Worm (Caenorhabditis elegans) whole organism, L3 larva: ENCODE results near the gene mip-2.

Source experiments
- R02D3.7 ChIP-seq: fragments of 150-350 bp; optimal IDR thresholded peaks from 2 replicates; lab custom pipeline; 2014; ENCODE audit warnings: missing biosample characterization, missing genetic modification characterization
- ZK546.5 ChIP-seq: sonication (generic microtip); optimal IDR thresholded peaks from 2 replicates; lab custom pipeline; 2017; ENCODE audit warnings: missing biosample characterization, missing genetic modification characterization
- aly-2 ChIP-seq: fragments of 150-350 bp; optimal IDR thresholded peaks from 2 replicates; lab custom pipeline; 2014; ENCODE audit warnings: missing biosample characterization, missing genetic modification characterization
- ama-1 ChIP-seq: fragments of 150-350 bp; optimal IDR thresholded peaks from 2 replicates; lab custom pipeline; 2018
- ceh-16 ChIP-seq: sonication (generic microtip); optimal IDR thresholded peaks from 2 replicates; lab custom pipeline; 2017; ENCODE audit warnings: missing biosample characterization, missing genetic modification characterization
- ceh-28 ChIP-seq: fragments of 150-350 bp; optimal IDR thresholded peaks from 2 replicates; lab custom pipeline; 2014; ENCODE audit warnings: missing biosample characterization, missing genetic modification reagents, missing genetic modification characterization
- ceh-82 ChIP-seq: fragments of 150-350 bp; optimal IDR thresholded peaks from 2 replicates; lab custom pipeline; 2014; ENCODE audit warnings: missing biosample characterization, missing genetic modification characterization
- ceh-9 ChIP-seq: sonication (generic microtip); optimal IDR thresholded peaks from 2 replicates; lab custom pipeline; 2018; ENCODE audit warnings: missing biosample characterization, missing genetic modification characterization
- daf-12 ChIP-seq: fragments of 150-350 bp; optimal IDR thresholded peaks from 2 replicates; lab custom pipeline; 2014; ENCODE audit warnings: missing biosample characterization, missing genetic modification reagents, missing genetic modification characterization
- egl-27 ChIP-seq: sonication (generic microtip); optimal IDR thresholded peaks from 4 replicates; lab custom pipeline; 2017; ENCODE audit warnings: missing biosample characterization, missing genetic modification reagents, missing genetic modification characterization
- egl-5 ChIP-seq: fragments of 150-350 bp; optimal IDR thresholded peaks from 2 replicates; lab custom pipeline; 2017; ENCODE audit warnings: missing biosample characterization, missing genetic modification reagents, missing genetic modification characterization, inconsistent platforms
- elt-1 ChIP-seq: fragments of 150-350 bp; optimal IDR thresholded peaks from 2 replicates; lab custom pipeline; 2014; ENCODE audit warnings: missing biosample characterization, missing genetic modification characterization
- elt-2 ChIP-seq: sonication (generic microtip); optimal IDR thresholded peaks from 2 replicates; lab custom pipeline; 2016; ENCODE audit warnings: missing genetic modification reagents, mild to moderate bottlenecking, missing genetic modification characterization, missing compliant biosample characterization
- elt-3 ChIP-seq, 3 experiments: fragments of 150-350 bp in 1 of 3; sonication (generic microtip) in 2 of 3; optimal IDR thresholded peaks; 2 replicates in 2 of 3; 4 replicates in 1 of 3; lab custom pipeline; 2014 to 2017; ENCODE audit warnings: missing biosample characterization in 3 of 3, missing genetic modification characterization in 3 of 3
- eor-1 ChIP-seq, 2 experiments: fragments of 150-350 bp; optimal IDR thresholded peaks; 2 replicates each; lab custom pipeline; 2014 to 2018; ENCODE audit warnings: missing biosample characterization in 2 of 2, missing genetic modification characterization in 2 of 2
- fkh-10 ChIP-seq: sonication (generic microtip); optimal IDR thresholded peaks from 2 replicates; lab custom pipeline; 2017; ENCODE audit warnings: missing biosample characterization, missing genetic modification reagents, missing genetic modification characterization
- fos-1 ChIP-seq: fragments of 150-350 bp; optimal IDR thresholded peaks from 2 replicates; lab custom pipeline; 2014; ENCODE audit warnings: missing biosample characterization, missing genetic modification characterization
- hmg-11 ChIP-seq: sonication (generic microtip); optimal IDR thresholded peaks from 2 replicates; lab custom pipeline; 2016; ENCODE audit warnings: missing genetic modification characterization, missing compliant biosample characterization
- jun-1 ChIP-seq: fragments of 150-350 bp; optimal IDR thresholded peaks from 2 replicates; lab custom pipeline; 2014; ENCODE audit warnings: missing biosample characterization, missing genetic modification reagents, missing genetic modification characterization
- lin-15B ChIP-seq: fragments of 150-350 bp; optimal IDR thresholded peaks from 2 replicates; lab custom pipeline; 2014; ENCODE audit warnings: missing biosample characterization, missing genetic modification characterization
- lin-39 ChIP-seq: fragments of 150-350 bp; optimal IDR thresholded peaks from 2 replicates; lab custom pipeline; 2018; ENCODE audit warnings: missing biosample characterization, missing genetic modification reagents, missing genetic modification characterization
- lsy-12 ChIP-seq: sonication (generic microtip); optimal IDR thresholded peaks from 2 replicates; lab custom pipeline; 2016; ENCODE audit warnings: mild to moderate bottlenecking, missing genetic modification characterization, missing compliant biosample characterization
- mdl-1 ChIP-seq: fragments of 150-350 bp; optimal IDR thresholded peaks from 2 replicates; lab custom pipeline; 2014; ENCODE audit warnings: missing biosample characterization, missing genetic modification characterization
- mml-1 ChIP-seq: fragments of 150-350 bp; sonication (generic microtip); optimal IDR thresholded peaks from 3 replicates; lab custom pipeline; 2014; ENCODE audit warnings: missing biosample characterization, missing genetic modification characterization
- nfya-1 ChIP-seq: sonication (generic microtip); optimal IDR thresholded peaks from 2 replicates; lab custom pipeline; 2017; ENCODE audit warnings: missing genetic modification characterization, mild to moderate bottlenecking, missing compliant biosample characterization, antibody characterized with exemption, moderate library complexity; ENCODE audit not compliant: insufficient read depth
- nhr-12 ChIP-seq: fragments of 150-350 bp; optimal IDR thresholded peaks from 2 replicates; lab custom pipeline; 2014; ENCODE audit warnings: missing biosample characterization, missing genetic modification characterization
- nhr-23 ChIP-seq: fragments of 150-350 bp; optimal IDR thresholded peaks from 2 replicates; lab custom pipeline; 2014; ENCODE audit warnings: missing biosample characterization, missing genetic modification reagents, missing genetic modification characterization
- nhr-237 ChIP-seq: fragments of 150-350 bp; optimal IDR thresholded peaks from 2 replicates; lab custom pipeline; 2014; ENCODE audit warnings: missing biosample characterization, missing genetic modification characterization
- nhr-25 ChIP-seq: sonication (generic microtip); optimal IDR thresholded peaks from 2 replicates; lab custom pipeline; 2017; ENCODE audit warnings: missing biosample characterization, missing genetic modification characterization
- nhr-28 ChIP-seq: fragments of 150-350 bp; optimal IDR thresholded peaks from 2 replicates; lab custom pipeline; 2014; ENCODE audit warnings: missing biosample characterization, missing genetic modification characterization
- nhr-43 ChIP-seq: sonication (generic microtip); optimal IDR thresholded peaks from 2 replicates; lab custom pipeline; 2016; ENCODE audit warnings: mild to moderate bottlenecking, missing genetic modification characterization, missing compliant biosample characterization; ENCODE audit not compliant: poor library complexity, severe bottlenecking
- nhr-67 ChIP-seq: fragments of 150-350 bp; optimal IDR thresholded peaks from 2 replicates; lab custom pipeline; 2014; ENCODE audit warnings: missing biosample characterization, missing genetic modification characterization
- nhr-76 ChIP-seq: fragments of 150-350 bp; sonication (generic microtip); optimal IDR thresholded peaks from 5 replicates; lab custom pipeline; 2014; ENCODE audit warnings: missing biosample characterization, missing genetic modification characterization
- nhr-77 ChIP-seq: fragments of 150-350 bp; optimal IDR thresholded peaks from 2 replicates; lab custom pipeline; 2014; ENCODE audit warnings: missing biosample characterization, missing genetic modification characterization
- pha-4 ChIP-seq: fragments of 150-350 bp; optimal IDR thresholded peaks from 2 replicates; lab custom pipeline; 2014; ENCODE audit warnings: missing biosample characterization, missing genetic modification reagents, missing genetic modification characterization
- pqm-1 ChIP-seq: fragments of 150-350 bp; optimal IDR thresholded peaks from 2 replicates; lab custom pipeline; 2017; ENCODE audit warnings: missing biosample characterization, missing genetic modification characterization, inconsistent platforms
- sea-2 ChIP-seq: fragments of 150-350 bp; sonication (generic microtip); optimal IDR thresholded peaks from 4 replicates; lab custom pipeline; 2014; ENCODE audit warnings: missing biosample characterization, missing genetic modification reagents, missing genetic modification characterization
- skn-1 ChIP-seq: fragments of 150-350 bp; optimal IDR thresholded peaks from 2 replicates; lab custom pipeline; 2014; ENCODE audit warnings: missing biosample characterization, missing genetic modification characterization
- snpc-4 ChIP-seq: fragments of 150-350 bp; optimal IDR thresholded peaks from 2 replicates; lab custom pipeline; 2014; ENCODE audit warnings: missing biosample characterization, missing genetic modification characterization
- tbx-2 ChIP-seq: sonication (generic microtip); optimal IDR thresholded peaks from 2 replicates; lab custom pipeline; 2016; ENCODE audit warnings: mild to moderate bottlenecking, missing genetic modification characterization, missing compliant biosample characterization
- unc-39 ChIP-seq: sonication (generic microtip); optimal IDR thresholded peaks from 4 replicates; lab custom pipeline; 2017; ENCODE audit warnings: missing biosample characterization, missing genetic modification characterization
- unc-62 ChIP-seq: fragments of 150-350 bp; sonication (generic microtip); optimal IDR thresholded peaks from 4 replicates; lab custom pipeline; 2014; ENCODE audit warnings: missing biosample characterization, missing genetic modification reagents, missing genetic modification characterization
- zag-1 ChIP-seq: fragments of 150-350 bp; optimal IDR thresholded peaks from 2 replicates; lab custom pipeline; 2014; ENCODE audit warnings: missing biosample characterization, missing genetic modification characterization
- ztf-11 ChIP-seq: fragments of 150-350 bp; optimal IDR thresholded peaks from 2 replicates; lab custom pipeline; 2014; ENCODE audit warnings: missing biosample characterization, missing genetic modification characterization
- ztf-4 ChIP-seq: fragments of 150-350 bp; optimal IDR thresholded peaks from 2 replicates; lab custom pipeline; 2014; ENCODE audit warnings: missing biosample characterization, missing genetic modification characterization

mip-2 gene

DNA sequence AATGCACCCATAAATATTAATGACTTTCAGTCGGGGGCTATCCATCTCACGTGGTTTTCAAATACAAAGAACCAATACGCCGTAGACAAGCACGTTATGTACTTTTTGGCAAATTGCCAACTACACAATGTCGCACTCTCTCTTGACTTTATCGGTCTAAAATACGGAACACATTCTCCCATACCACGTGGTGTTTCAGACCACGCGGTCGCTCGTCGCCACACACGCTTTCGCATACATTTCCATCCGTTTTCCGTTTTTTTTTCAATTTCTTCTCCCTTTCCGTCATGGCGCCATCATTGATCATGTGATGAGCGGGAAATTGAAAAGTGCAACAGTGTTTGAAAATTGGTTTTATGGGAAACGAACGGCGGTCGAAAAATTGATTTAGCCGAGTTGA is 13.2 kb downstream of the mip-2 start:
- TF ChIP-seq egl-5 (tag; lab: Kevin White, UChicago) (peak; percentile 87), lsy-12 (tag; lab: Kevin White, UChicago) (peak; percentile 89), ZK546.5 (tag; lab: Kevin White, UChicago) (no peak), nhr-12 (tag; lab: Kevin White, UChicago) (no peak), unc-39 (tag; lab: Kevin White, UChicago) (no peak), nhr-23 (tag; lab: Kevin White, UChicago) (peak; percentile 95), fos-1 (tag; lab: Kevin White, UChicago) (no peak), pqm-1 (peak; percentile 75), skn-1 (tag; lab: Kevin White, UChicago) (no peak), snpc-4 (tag; lab: Kevin White, UChicago) (peak; percentile 59), elt-1 (peak; percentile 58), nhr-43 (tag; lab: Kevin White, UChicago) (peak; percentile 98), hmg-11 (tag; lab: Kevin White, UChicago) (no peak), elt-3 (tag; optimal IDR thresholded peaks at IDR 0.05; lab: Kevin White, UChicago) (peak in 1 of 3 experiments; percentile 67), ztf-4 (tag; lab: Kevin White, UChicago) (peak; percentile 33), nhr-25 (tag; lab: Kevin White, UChicago) (peak; percentile 95), lin-15B (tag; lab: Kevin White, UChicago) (peak; percentile 59), nhr-67 (tag; lab: Kevin White, UChicago) (no peak), ceh-82 (no peak), nfya-1 (tag; lab: Kevin White, UChicago) (peak; percentile 67), ama-1 (peak; percentile 45), mdl-1 (tag; lab: Kevin White, UChicago) (peak; percentile 94), lin-39 (peak; percentile 6), ceh-9 (no peak), R02D3.7 (tag; lab: Kevin White, UChicago) (peak; percentile 10), pha-4 (peak; percentile 86), zag-1 (tag; lab: Kevin White, UChicago) (no peak), tbx-2 (tag; lab: Kevin White, UChicago) (peak; percentile 86), aly-2 (tag; lab: Kevin White, UChicago) (no peak), sea-2 (GFP tag; lab: Kevin White, UChicago) (no peak), jun-1 (tag; lab: Kevin White, UChicago) (peak; percentile 88), eor-1 (tag; optimal IDR thresholded peaks at IDR 0.05; lab: Kevin White, UChicago) (no peak), elt-2 (peak; percentile 96)
- TF ChIP-seq, all 47 proteins: peak for 20

DNA sequence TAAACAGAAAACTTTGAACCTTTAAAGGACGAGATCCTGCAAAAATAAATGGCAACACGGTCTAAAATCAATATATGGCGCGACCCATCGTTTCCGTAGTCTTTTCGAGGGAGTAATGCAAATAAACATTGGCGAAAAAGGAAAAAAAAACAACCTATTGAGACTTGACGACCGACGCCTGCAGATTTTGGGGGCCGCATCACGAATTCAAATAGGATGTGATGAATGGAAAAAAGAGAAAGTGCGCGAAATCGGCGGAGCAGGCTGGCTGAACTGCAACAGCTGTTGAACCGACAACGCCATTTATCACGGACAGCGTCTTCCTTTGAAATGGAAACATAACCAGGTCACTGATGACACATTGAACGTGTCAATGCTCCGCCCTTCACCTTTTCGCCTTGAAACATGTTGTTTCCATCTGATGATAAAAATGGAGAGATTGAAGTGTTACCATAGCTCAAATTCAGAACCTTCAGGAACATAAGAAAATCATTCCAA is 13.9 kb downstream of the mip-2 start:
- TF ChIP-seq ceh-82 = no peak
- TF ChIP-seq lin-39 = peak; percentile 72
- peak; percentile 54 for TF ChIP-seq ama-1
- TF ChIP-seq nhr-43 (tag; lab: Kevin White, UChicago) = peak; percentile 36

DNA sequence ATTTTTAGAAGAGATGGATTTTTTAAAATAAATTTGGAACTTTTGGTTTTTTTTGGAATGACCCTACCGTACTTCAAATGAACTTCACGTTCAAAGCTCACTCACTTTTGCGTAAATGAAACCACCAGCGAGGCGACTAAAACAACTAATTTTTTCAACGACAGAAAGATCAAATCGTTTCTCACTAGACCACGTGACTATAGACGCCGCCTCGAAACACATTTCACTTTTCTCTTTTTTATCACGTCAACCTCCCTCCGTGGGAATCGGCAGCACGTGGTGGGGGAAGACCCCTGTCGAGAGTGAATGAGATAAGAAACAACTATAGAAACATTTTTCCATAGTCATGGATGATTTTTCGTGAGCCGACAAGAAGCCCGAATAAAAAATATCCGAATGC is 14.5 kb downstream of the mip-2 start:
- TF ChIP-seq nhr-23 (tag; lab: Kevin White, UChicago) = peak; percentile 76
- no peak for TF ChIP-seq nhr-77 (tag; lab: Kevin White, UChicago)
- peak; percentile 55 for TF ChIP-seq lsy-12 (tag; lab: Kevin White, UChicago)
- no peak for TF ChIP-seq nhr-76
- TF ChIP-seq unc-62 (GFP tag; lab: Kevin White, UChicago) = no peak
- TF ChIP-seq zag-1 (tag; lab: Kevin White, UChicago) = no peak
- TF ChIP-seq mml-1 = peak; percentile 14
- no peak for TF ChIP-seq hmg-11 (tag; lab: Kevin White, UChicago)
- peak; percentile 73 for TF ChIP-seq nfya-1 (tag; lab: Kevin White, UChicago)
- TF ChIP-seq ztf-4 (tag; lab: Kevin White, UChicago) = peak; percentile 54
- no peak for TF ChIP-seq aly-2 (tag; lab: Kevin White, UChicago)
- no peak for TF ChIP-seq fkh-10
- no peak for TF ChIP-seq ceh-28 (tag; lab: Kevin White, UChicago)
- TF ChIP-seq ZK546.5 (tag; lab: Kevin White, UChicago) = no peak
- no peak for TF ChIP-seq egl-27 (tag; lab: Kevin White, UChicago)
- TF ChIP-seq eor-1 (tag; optimal IDR thresholded peaks at IDR 0.05; lab: Kevin White, UChicago) = no peak
- no peak for TF ChIP-seq skn-1 (tag; lab: Kevin White, UChicago)
- no peak for TF ChIP-seq ceh-16 (tag; lab: Kevin White, UChicago)
- TF ChIP-seq ama-1 = peak; percentile 84
- no peak for TF ChIP-seq nhr-237 (tag; lab: Kevin White, UChicago)
- no peak for TF ChIP-seq fos-1 (tag; lab: Kevin White, UChicago)
- peak; percentile 92 for TF ChIP-seq elt-2
- no peak for TF ChIP-seq nhr-28
- TF ChIP-seq elt-1 = peak; percentile 73
- TF ChIP-seq mdl-1 (tag; lab: Kevin White, UChicago) = peak; percentile 94
- no peak for TF ChIP-seq unc-39 (tag; lab: Kevin White, UChicago)
- TF ChIP-seq R02D3.7 (tag; lab: Kevin White, UChicago) = no peak
- no peak for TF ChIP-seq daf-12 (tag; lab: Kevin White, UChicago)
- peak; percentile 91 for TF ChIP-seq nhr-25 (tag; lab: Kevin White, UChicago)
- no peak for TF ChIP-seq ztf-11
- no peak for TF ChIP-seq elt-3 (tag; optimal IDR thresholded peaks at IDR 0.05; lab: Kevin White, UChicago)
- TF ChIP-seq pha-4 = peak; percentile 68
- TF ChIP-seq pqm-1 = peak; percentile 87
- TF ChIP-seq ceh-82 = no peak
- peak; percentile 30 for TF ChIP-seq lin-39
- TF ChIP-seq snpc-4 (tag; lab: Kevin White, UChicago) = peak; percentile 48
- TF ChIP-seq nhr-67 (tag; lab: Kevin White, UChicago) = no peak
- TF ChIP-seq nhr-12 (tag; lab: Kevin White, UChicago) = no peak
- peak; percentile 13 for TF ChIP-seq egl-5 (tag; lab: Kevin White, UChicago)
